Worm (Caenorhabditis elegans) whole organism, early embryonic: ENCODE results near the gene H11E01.3.

Experiments used
- B0310.2 ChIP-seq: sonication (generic microtip); optimal IDR thresholded peaks from 2 replicates; lab custom pipeline; 2016; ENCODE audit warnings: mild to moderate bottlenecking, missing genetic modification characterization, missing compliant biosample characterization
- F13C5.2 ChIP-seq: sonication (generic microtip); optimal IDR thresholded peaks from 2 replicates; lab custom pipeline; 2017; ENCODE audit warnings: mild to moderate bottlenecking, missing genetic modification characterization, inconsistent platforms, missing compliant biosample characterization
- aly-1 ChIP-seq: sonication (generic microtip); optimal IDR thresholded peaks from 2 replicates; lab custom pipeline; 2016; ENCODE audit warnings: missing genetic modification characterization, missing compliant biosample characterization
- ama-1 ChIP-seq: fragments of 150-350 bp; optimal IDR thresholded peaks from 2 replicates; lab custom pipeline; 2014
- ceh-36 ChIP-seq: sonication (generic microtip); optimal IDR thresholded peaks from 2 replicates; lab custom pipeline; 2016; ENCODE audit warnings: missing genetic modification characterization, inconsistent platforms, missing compliant biosample characterization
- ets-7 ChIP-seq: sonication (generic microtip); optimal IDR thresholded peaks from 2 replicates; lab custom pipeline; 2016; ENCODE audit warnings: missing genotype, missing genetic modification characterization, missing compliant biosample characterization
- flt-1 ChIP-seq: fragments of 200-800 bp; sonication (Bioruptor generic); IDR thresholded peaks from 2 replicates; pipeline ENCODE4 v1.3.6; 2022; ENCODE audit warnings: missing genetic modification characterization, missing compliant biosample characterization
- hnd-1 ChIP-seq: sonication (generic microtip); optimal IDR thresholded peaks from 2 replicates; lab custom pipeline; 2016; ENCODE audit warnings: missing genetic modification characterization, missing compliant biosample characterization
- pes-1 ChIP-seq: fragments of 200-800 bp; sonication (Bioruptor generic); IDR thresholded peaks from 2 replicates; pipeline ENCODE4 v1.3.6; 2022; ENCODE audit warnings: missing genetic modification reagents, missing genetic modification characterization, missing compliant biosample characterization
- scrt-1 ChIP-seq: fragments of 200-800 bp; sonication (Bioruptor generic); IDR thresholded peaks from 2 replicates; pipeline ENCODE4 v1.3.6; 2022; ENCODE audit warnings: missing genetic modification characterization, missing compliant biosample characterization
- sea-1 ChIP-seq: fragments of 200-800 bp; sonication (Bioruptor generic); conservative IDR thresholded peaks from 2 replicates; pipeline ENCODE4 v1.3.6; 2022; ENCODE audit warnings: missing genetic modification characterization, missing compliant biosample characterization
- tbx-11 ChIP-seq: fragments of 200-800 bp; sonication (Bioruptor generic); IDR thresholded peaks from 2 replicates; pipeline ENCODE4 v1.3.6; 2022; ENCODE audit warnings: missing genetic modification characterization, missing compliant biosample characterization
- tbx-37 ChIP-seq: fragments of 200-800 bp; sonication (Bioruptor generic); conservative IDR thresholded peaks from 2 replicates; pipeline ENCODE4 v1.3.6; 2022; ENCODE audit warnings: missing genetic modification reagents, missing genetic modification characterization, missing compliant biosample characterization
- tra-4 ChIP-seq: sonication (generic microtip); optimal IDR thresholded peaks from 2 replicates; lab custom pipeline; 2017; ENCODE audit warnings: missing genetic modification characterization, missing compliant biosample characterization

DNA sequence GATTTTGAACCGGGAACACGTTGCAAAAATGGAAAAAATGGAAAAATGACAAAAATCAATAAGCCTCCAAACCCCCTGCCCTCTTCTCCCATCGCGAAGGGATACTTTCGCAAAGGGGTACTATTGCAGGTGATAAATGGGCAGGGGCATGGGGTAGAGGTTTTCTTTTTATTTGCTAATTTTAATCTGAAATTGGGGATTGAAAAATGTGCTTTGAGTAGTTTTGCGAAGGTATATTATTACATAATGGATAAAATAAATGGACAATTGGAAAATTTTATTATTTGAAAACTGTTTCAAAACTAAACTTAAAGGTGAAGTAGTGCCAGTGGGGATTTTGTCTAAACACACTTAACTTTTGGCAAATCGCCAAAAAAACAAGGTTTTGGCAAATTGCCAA lies 22.3 kb downstream of the H11E01.3 start:
- TF ChIP-seq ama-1 (lab: Kevin White, UChicago) (no peak), hnd-1 (tag; lab: Kevin White, UChicago) (peak; percentile 11), B0310.2 (no peak), tbx-37 (GFP tag; lab: Robert Waterston, UW) (peak; percentile 53), aly-1 (tag; lab: Kevin White, UChicago) (no peak), scrt-1 (GFP tag; lab: Robert Waterston, UW) (peak; percentile 67; the same call in 1 of the 2 replicates), F13C5.2 (tag; lab: Kevin White, UChicago) (peak; percentile 77), ceh-36 (no peak), ets-7 (tag; lab: Kevin White, UChicago) (no peak), pes-1 (peak; percentile 71), tra-4 (tag; lab: Kevin White, UChicago) (no peak), flt-1 (GFP tag; lab: Robert Waterston, UW) (peak; percentile 48), tbx-11 (GFP tag; lab: Robert Waterston, UW) (0 out of 2 replicates have a peak, but pooled peaks have one; percentile 46), sea-1 (GFP tag; lab: Robert Waterston, UW) (0 out of 2 replicates have a peak, but pooled peaks have one; percentile 42)
